ENCODE assay signal across 6 worm cellular contexts in the genomic region with DNA sequence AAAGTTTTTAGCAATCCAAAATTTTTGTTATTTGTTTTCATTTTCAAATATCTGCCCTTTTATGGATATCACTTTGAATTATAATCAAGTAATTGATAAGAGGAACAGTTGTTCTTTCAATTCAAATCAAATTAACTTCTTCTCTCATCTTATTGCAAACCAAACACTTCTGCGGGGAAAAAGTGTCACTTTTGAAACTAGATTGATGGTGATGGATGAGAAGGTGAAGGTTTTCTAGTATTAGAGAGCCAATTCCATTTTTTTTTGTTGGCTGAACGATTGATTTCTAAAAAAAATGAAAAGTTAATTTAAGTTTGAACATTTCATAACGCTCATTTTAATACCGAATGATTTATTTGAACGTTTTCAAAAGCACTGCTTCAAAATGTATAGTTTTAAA.
TF ChIP-seq lines count a peak whose summit lies in the region.

No protein-coding gene starts in this region.

TF ChIP-seq in whole organism, L1 larva, 84 proteins besides CTCF, POLR2A, EP300 and RAD21:
- TF ChIP-seq elt-3 (tag; optimal IDR thresholded peaks at IDR 0.05; lab: Kevin White, UChicago) (peak in 1 of 6 experiments; percentile 33), mep-1 (tag; optimal IDR thresholded peaks at IDR 0.05; lab: Kevin White, UChicago) (peak; percentile 46), lin-14 (GFP tag; optimal IDR thresholded peaks at IDR 0.05; lab: Kevin White, UChicago) (peak; percentile 17), nhr-71 (tag; optimal IDR thresholded peaks at IDR 0.05; lab: Kevin White, UChicago) (no peak)

TF ChIP-seq in whole organism, L2 larva, 48 proteins besides CTCF, POLR2A, EP300 and RAD21:
- TF ChIP-seq unc-62 (GFP tag; optimal IDR thresholded peaks at IDR 0.05; lab: Kevin White, UChicago), result peak; percentile 45
- peak; percentile 21 for TF ChIP-seq nhr-25 (tag; optimal IDR thresholded peaks at IDR 0.05; lab: Kevin White, UChicago)
- no peak for TF ChIP-seq ztf-1 (GFP tag; conservative IDR thresholded peaks at IDR 0.05; lab: Robert Waterston, UW)
- TF ChIP-seq C34F6.9 (tag; optimal IDR thresholded peaks at IDR 0.05; lab: Kevin White, UChicago), result peak; percentile 46
- no peak for TF ChIP-seq ZK546.5 (tag; optimal IDR thresholded peaks at IDR 0.05; lab: Kevin White, UChicago)
- peak; percentile 20 for TF ChIP-seq crh-2 (tag; optimal IDR thresholded peaks at IDR 0.05; lab: Kevin White, UChicago)
- no peak for TF ChIP-seq lsy-2 (tag; optimal IDR thresholded peaks at IDR 0.05; lab: Kevin White, UChicago)
- no peak for TF ChIP-seq peb-1 (tag; optimal IDR thresholded peaks at IDR 0.05; lab: Kevin White, UChicago)
- peak; percentile 40 for TF ChIP-seq sma-9 (GFP tag; optimal IDR thresholded peaks at IDR 0.05; lab: Kevin White, UChicago)
- no peak for TF ChIP-seq sma-9 (tag; optimal IDR thresholded peaks at IDR 0.05; lab: Kevin White, UChicago)
- no peak for TF ChIP-seq lin-13 (GFP tag; optimal IDR thresholded peaks at IDR 0.05; lab: Kevin White, UChicago)
- TF ChIP-seq aly-2 (tag; optimal IDR thresholded peaks at IDR 0.05; lab: Kevin White, UChicago), result no peak

TF ChIP-seq in whole organism, L3 larva, 47 proteins besides CTCF, POLR2A, EP300 and RAD21:
- peak; percentile 89 for TF ChIP-seq unc-62 (GFP tag; optimal IDR thresholded peaks at IDR 0.05; lab: Kevin White, UChicago)
- TF ChIP-seq nhr-67 (tag; optimal IDR thresholded peaks at IDR 0.05; lab: Kevin White, UChicago), result no peak
- TF ChIP-seq daf-12 (tag; optimal IDR thresholded peaks at IDR 0.05; lab: Kevin White, UChicago), result no peak
- TF ChIP-seq sea-2 (GFP tag; optimal IDR thresholded peaks at IDR 0.05; lab: Kevin White, UChicago), result no peak

TF ChIP-seq in whole organism, L4 larva, 104 proteins besides CTCF, POLR2A, EP300 and RAD21:
- TF ChIP-seq duxl-1 (tag; optimal IDR thresholded peaks at IDR 0.05; lab: Kevin White, UChicago; ENCODE audit: poor library complexity), result no peak
- TF ChIP-seq zip-11 (GFP tag; IDR thresholded peaks at IDR 0.05; lab: Robert Waterston, UW), result no peak
- no peak for TF ChIP-seq mdt-29 (GFP tag; IDR thresholded peaks at IDR 0.05; lab: Robert Waterston, UW)
- TF ChIP-seq Y5F2A.4 (GFP tag; optimal IDR thresholded peaks at IDR 0.05; lab: Kevin White, UChicago), result no peak
- no peak for TF ChIP-seq Y105C5A.15 (GFP tag; IDR thresholded peaks at IDR 0.05; lab: Robert Waterston, UW)
- 0 out of 2 replicates have a peak, but pooled peaks have one; percentile 57 for TF ChIP-seq ceh-20 (GFP tag; IDR thresholded peaks at IDR 0.05; lab: Robert Waterston, UW)
- TF ChIP-seq gei-8 (GFP tag; optimal IDR thresholded peaks at IDR 0.05; lab: Kevin White, UChicago), result no peak
- TF ChIP-seq lsy-2 (tag; optimal IDR thresholded peaks at IDR 0.05; lab: Kevin White, UChicago), result peak in 1 of 2 experiments; percentile 19
- no peak for TF ChIP-seq mxl-2 (GFP tag; conservative IDR thresholded peaks at IDR 0.05; lab: Robert Waterston, UW)
- no peak for TF ChIP-seq ceh-62 (tag; optimal IDR thresholded peaks at IDR 0.05; lab: Kevin White, UChicago)
- TF ChIP-seq unc-62 (GFP tag; optimal IDR thresholded peaks at IDR 0.05 in 1 of 2; lab: Kevin White, UChicago), result peak in 1 of 2 experiments; percentile 97
- TF ChIP-seq unc-62 (tag; optimal IDR thresholded peaks at IDR 0.05; lab: Kevin White, UChicago), result no peak
- TF ChIP-seq lin-38 (GFP tag; IDR thresholded peaks at IDR 0.05; lab: Robert Waterston, UW), result no peak
- TF ChIP-seq dmd-8 (GFP tag; IDR thresholded peaks at IDR 0.05; lab: Robert Waterston, UW), result no peak
- TF ChIP-seq lin-39 (tag; optimal IDR thresholded peaks at IDR 0.05; lab: Kevin White, UChicago), result no peak
- no peak for TF ChIP-seq ces-1 (GFP tag; optimal IDR thresholded peaks at IDR 0.05; lab: Kevin White, UChicago)
- TF ChIP-seq saeg-2 (GFP tag; IDR thresholded peaks at IDR 0.05; lab: Robert Waterston, UW), result no peak
- TF ChIP-seq nhr-28 (tag; optimal IDR thresholded peaks at IDR 0.05; lab: Kevin White, UChicago), result peak; percentile 15
- no peak for TF ChIP-seq sdz-12 (GFP tag; optimal IDR thresholded peaks at IDR 0.05; lab: Kevin White, UChicago)

TF ChIP-seq in whole organism, late embryonic, 69 proteins besides CTCF, POLR2A, EP300 and RAD21:
- peak; percentile 88 for TF ChIP-seq unc-55 (GFP tag; optimal IDR thresholded peaks at IDR 0.05; lab: Kevin White, UChicago)
- no peak for TF ChIP-seq dmd-4 (tag; optimal IDR thresholded peaks at IDR 0.05; lab: Kevin White, UChicago; ENCODE audit: borderline replicate concordance)
TF ChIP-seq in whole organism, late embryonic: peak in this region for 1.

TF ChIP-seq in whole organism, mixed stage, embryonic, 35 proteins besides CTCF, POLR2A, EP300 and RAD21:
- TF ChIP-seq unc-62 (GFP tag; optimal IDR thresholded peaks at IDR 0.05; lab: Kevin White, UChicago) (peak; percentile 74), mep-1 (tag; optimal IDR thresholded peaks at IDR 0.05; lab: Kevin White, UChicago) (no peak)
